Worm (Caenorhabditis elegans): ENCODE results near the gene his-59.

ce11 chrIV:7477697-7478096 lies 10.4 kb upstream of the his-59 start:
- TF ChIP-seq pha-4 (tag; optimal IDR thresholded peaks at IDR 0.05) (no peak), nhr-76 (tag; optimal IDR thresholded peaks at IDR 0.05) (no peak), nhr-237 (tag; optimal IDR thresholded peaks at IDR 0.05) (no peak), lin-13 (tag; optimal IDR thresholded peaks at IDR 0.05) (no peak), tbx-8 (GFP tag; optimal IDR thresholded peaks at IDR 0.05) (no peak), drap-1 (GFP tag; optimal IDR thresholded peaks at IDR 0.05) (no peak), elt-1 (tag; optimal IDR thresholded peaks at IDR 0.05; ENCODE audit: borderline replicate concordance, insufficient read depth) (no peak), blmp-1 (tag; optimal IDR thresholded peaks at IDR 0.05) (no peak), unc-62 (GFP tag; optimal IDR thresholded peaks at IDR 0.05) (no peak), unc-39 (tag; optimal IDR thresholded peaks at IDR 0.05) (no peak), nhr-12 (tag; optimal IDR thresholded peaks at IDR 0.05) (no peak)

All from whole organism, mixed stage, embryonic.